Comparison of ENCODE assay signal across 3 worm cellular contexts in the genomic region with DNA sequence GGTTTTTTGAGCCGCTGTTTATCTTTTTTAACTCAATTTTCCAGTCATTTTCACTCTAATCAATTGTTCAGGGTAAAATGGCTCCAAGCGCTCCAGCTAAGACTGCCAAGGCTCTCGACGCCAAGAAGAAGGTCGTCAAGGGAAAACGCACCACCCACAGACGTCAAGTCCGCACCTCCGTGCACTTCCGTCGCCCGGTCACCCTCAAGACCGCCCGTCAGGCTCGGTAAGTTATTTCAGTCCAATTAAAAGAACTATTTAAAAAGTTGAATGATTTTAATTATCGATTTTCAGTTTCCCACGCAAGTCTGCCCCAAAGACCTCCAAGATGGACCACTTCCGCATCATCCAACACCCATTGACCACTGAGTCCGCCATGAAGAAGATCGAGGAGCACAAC.
TF ChIP-seq lines count a peak whose summit lies in the region.

Gene rpl-25.1, plus strand, starts transcription at position 72 of the 400 bp plus-strand sequence.

TF ChIP-seq in whole organism, L4 larva, 104 proteins besides CTCF, POLR2A, EP300 and RAD21:
- TF ChIP-seq hif-1 (tag; optimal IDR thresholded peaks at IDR 0.05; lab: Kevin White, UChicago) (no peak), F49E8.2 (tag; optimal IDR thresholded peaks at IDR 0.05; lab: Kevin White, UChicago; ENCODE audit: borderline replicate concordance) (no peak), php-3 (GFP tag; IDR thresholded peaks at IDR 0.05; lab: Robert Waterston, UW) (0 out of 2 replicates have a peak, but pooled peaks have one; percentile 26), ama-1 (optimal IDR thresholded peaks at IDR 0.05; lab: Kevin White, UChicago) (peak; percentile 19), hlh-11 (tag; optimal IDR thresholded peaks at IDR 0.05; lab: Kevin White, UChicago) (peak; percentile 13), tra-1 (GFP tag; IDR thresholded peaks at IDR 0.05; lab: Robert Waterston, UW) (0 out of 2 replicates have a peak, but pooled peaks have one; percentile 24), set-16 (GFP tag; IDR thresholded peaks at IDR 0.05; lab: Robert Waterston, UW) (peak; percentile 64), saeg-2 (GFP tag; IDR thresholded peaks at IDR 0.05; lab: Robert Waterston, UW) (no peak)

TF ChIP-seq in whole organism, midembryonic, 9 proteins besides CTCF, POLR2A, EP300 and RAD21:
- no peak for TF ChIP-seq ref-1 (GFP tag; conservative IDR thresholded peaks at IDR 0.05; lab: Robert Waterston, UW)
- 0 out of 2 replicates have a peak, but pooled peaks have one; percentile 20 for TF ChIP-seq tab-1 (GFP tag; IDR thresholded peaks at IDR 0.05; lab: Robert Waterston, UW)
- no peak for TF ChIP-seq med-1 (GFP tag; optimal IDR thresholded peaks at IDR 0.05; lab: Kevin White, UChicago; ENCODE audit: insufficient read depth)
- TF ChIP-seq cog-1 (tag; optimal IDR thresholded peaks at IDR 0.05; lab: Kevin White, UChicago): no peak
- peak; percentile 39; the same call in 1 of the 2 replicates for TF ChIP-seq T22C8.4 (GFP tag; IDR thresholded peaks at IDR 0.05; lab: Robert Waterston, UW)
- no peak for TF ChIP-seq ztf-29 (GFP tag; IDR thresholded peaks at IDR 0.05; lab: Robert Waterston, UW)
- TF ChIP-seq ztf-23 (GFP tag; IDR thresholded peaks at IDR 0.05; lab: Robert Waterston, UW): no peak
- TF ChIP-seq klf-2 (GFP tag; conservative IDR thresholded peaks at IDR 0.05; lab: Robert Waterston, UW): no peak
- no peak for TF ChIP-seq flt-1 (GFP tag; IDR thresholded peaks at IDR 0.05; lab: Robert Waterston, UW)

TF ChIP-seq in whole organism, young adult, 124 proteins besides CTCF, POLR2A, EP300 and RAD21:
- peak; percentile 78 for TF ChIP-seq zfh-2 (GFP tag; conservative IDR thresholded peaks at IDR 0.05; lab: Robert Waterston, UW)
- no peak for TF ChIP-seq ztf-25 (GFP tag; IDR thresholded peaks at IDR 0.05; lab: Robert Waterston, UW)
TF ChIP-seq in whole organism, young adult: peak in this region for 1.

Comparison
In these comparisons a context has a peak if more than half of its experiments do, and no peak if none do; other contexts are left out.
1. Of the 7 proteins assayed by ChIP-seq in both whole organism, young adult and whole organism, L4 larva: peak only in whole organism, young adult: none; only in whole organism, L4 larva: ama-1; in both: none; in neither: 6.